Fruit fly (Drosophila melanogaster) whole organism, embryonic: Measurements from ENCODE around the gene Adgf-C.
A peak's percentile ranks its signal among the peaks of the same experiment; 100 is the strongest.

ENCODE experiments used
- CG10654 ChIP-seq: fragments of 200-800 bp; sonication (Bioruptor generic); optimal IDR thresholded peaks from 2 replicates; lab custom pipeline; 2016; ENCODE audit warnings: missing biosample characterization, missing genetic modification characterization
- CG11504 ChIP-seq: fragments of 200-800 bp; sonication (Bioruptor generic); optimal IDR thresholded peaks from 3 replicates; lab custom pipeline; 2019; ENCODE audit warnings: missing biosample characterization, mild to moderate bottlenecking, missing genetic modification characterization, moderate library complexity
- CG11560 ChIP-seq: fragments of 200-800 bp; sonication (Bioruptor generic); IDR thresholded peaks from 3 replicates; pipeline ENCODE4 v1.3.6; 2022; ENCODE audit warnings: missing biosample characterization, missing genetic modification characterization
- CG12299 ChIP-seq: fragments of 200-800 bp; sonication (Bioruptor generic); optimal IDR thresholded peaks from 2 replicates; lab custom pipeline; 2018; ENCODE audit warnings: missing biosample characterization, mild to moderate bottlenecking, missing genetic modification characterization
- CG13287 ChIP-seq: fragments of 200-800 bp; sonication (Bioruptor generic); IDR thresholded peaks from 2 replicates; pipeline ENCODE4 v1.3.6; 2022; ENCODE audit warnings: missing biosample characterization, missing genetic modification characterization; ENCODE audit not compliant: partially characterized antibody
- CG13296 ChIP-seq: fragments of 200-800 bp; sonication (Bioruptor generic); optimal IDR thresholded peaks from 3 replicates; lab custom pipeline; 2018; ENCODE audit warnings: missing biosample characterization, mild to moderate bottlenecking, missing genetic modification characterization
- CG15479 ChIP-seq: fragments of 200-800 bp; sonication (Bioruptor generic); optimal IDR thresholded peaks from 3 replicates; lab custom pipeline; 2019; ENCODE audit warnings: missing biosample characterization, mild to moderate bottlenecking, missing genetic modification characterization, moderate library complexity
- CG1602 ChIP-seq: fragments of 200-800 bp; sonication (Bioruptor generic); optimal IDR thresholded peaks from 3 replicates; lab custom pipeline; 2016; ENCODE audit warnings: missing biosample characterization, missing genetic modification characterization
- CG2712 ChIP-seq: fragments of 200-800 bp; optimal IDR thresholded peaks from 3 replicates; lab custom pipeline; 2019; ENCODE audit warnings: missing biosample characterization, mild to moderate bottlenecking, missing genetic modification characterization, moderate library complexity
- CG30403 ChIP-seq: fragments of 200-800 bp; sonication (Bioruptor generic); optimal IDR thresholded peaks from 3 replicates; lab custom pipeline; 2016; ENCODE audit warnings: missing biosample characterization, missing genetic modification characterization
- CG30431 ChIP-seq: fragments of 200-800 bp; sonication (Bioruptor generic); optimal IDR thresholded peaks from 2 replicates; lab custom pipeline; 2017; ENCODE audit warnings: missing biosample characterization, missing genetic modification characterization
- CG3065 ChIP-seq: fragments of 200-800 bp; sonication (Bioruptor generic); optimal IDR thresholded peaks from 2 replicates; lab custom pipeline; 2016; ENCODE audit warnings: missing biosample characterization, missing genetic modification characterization
- CG31224 ChIP-seq: fragments of 200-800 bp; sonication (Bioruptor generic); IDR thresholded peaks from 2 replicates; pipeline ENCODE4 v1.3.6; 2022; ENCODE audit warnings: missing biosample characterization, missing genetic modification characterization
- CG32532 ChIP-seq: fragments of 200-800 bp; sonication (Bioruptor generic); IDR thresholded peaks from 2 replicates; pipeline ENCODE4 v1.3.6; 2022; ENCODE audit warnings: missing biosample characterization, missing genetic modification characterization
- CG32772 ChIP-seq: fragments of 200-800 bp; sonication (Bioruptor generic); IDR thresholded peaks from 2 replicates; pipeline ENCODE4 v1.3.6; 2022; ENCODE audit warnings: missing biosample characterization, missing genetic modification characterization
- CG3281 ChIP-seq: fragments of 200-800 bp; sonication (Bioruptor generic); optimal IDR thresholded peaks from 3 replicates; lab custom pipeline; 2017; ENCODE audit warnings: missing biosample characterization, mild to moderate bottlenecking, missing genetic modification characterization
- CG4820 ChIP-seq: fragments of 200-800 bp; sonication (Bioruptor generic); optimal IDR thresholded peaks from 3 replicates; lab custom pipeline; 2016; ENCODE audit warnings: missing biosample characterization, missing genetic modification characterization
- CHES-1-like ChIP-seq: fragments of 200-800 bp; sonication (Bioruptor generic); optimal IDR thresholded peaks from 2 replicates; lab custom pipeline; 2016; ENCODE audit warnings: missing biosample characterization, missing genetic modification characterization
- Dek ChIP-seq: fragments of 200-800 bp; sonication (Bioruptor generic); optimal IDR thresholded peaks from 3 replicates; lab custom pipeline; 2019; ENCODE audit warnings: missing biosample characterization, mild to moderate bottlenecking, missing genetic modification characterization, moderate library complexity
- Dip2 ChIP-seq: fragments of 200-800 bp; sonication (Bioruptor generic); IDR thresholded peaks from 2 replicates; pipeline ENCODE4 v1.3.6; 2022; ENCODE audit warnings: missing biosample characterization, missing genetic modification characterization
- E2f2 ChIP-seq: fragments of 200-800 bp; sonication (Bioruptor generic); IDR thresholded peaks from 2 replicates; pipeline ENCODE4 v1.3.6; 2022; ENCODE audit warnings: missing biosample characterization, missing genetic modification characterization
- HLHmδ ChIP-seq: fragments of 200-800 bp; sonication (Bioruptor generic); optimal IDR thresholded peaks from 2 replicates; lab custom pipeline; 2018; ENCODE audit warnings: missing biosample characterization, mild to moderate bottlenecking, missing genetic modification characterization, moderate library complexity
- Med ChIP-seq: fragments of 200-800 bp; sonication (Bioruptor generic); peaks from one replicate; lab custom pipeline; 2016; ENCODE audit warnings: missing biosample characterization, missing genetic modification characterization, mild to moderate bottlenecking, inconsistent platforms, moderate library complexity
- NFAT ChIP-seq: fragments of 200-800 bp; sonication (Bioruptor generic); IDR thresholded peaks from 2 replicates; pipeline ENCODE4 v1.3.6; 2022; ENCODE audit warnings: missing biosample characterization, missing genetic modification characterization
- Nf-YB ChIP-seq: fragments of 200-800 bp; sonication (Bioruptor generic); optimal IDR thresholded peaks from 3 replicates; lab custom pipeline; 2019; ENCODE audit warnings: missing biosample characterization, mild to moderate bottlenecking, missing genetic modification characterization, moderate library complexity
- Rfx ChIP-seq: fragments of 200-800 bp; sonication (Bioruptor generic); IDR thresholded peaks from 2 replicates; pipeline ENCODE4 v1.3.6; 2022; ENCODE audit warnings: missing biosample characterization, missing genetic modification characterization
- Xbp1 ChIP-seq: fragments of 200-800 bp; sonication (Bioruptor generic); optimal IDR thresholded peaks from 3 replicates; lab custom pipeline; 2016; ENCODE audit warnings: missing biosample characterization, mild to moderate bottlenecking, missing genetic modification characterization
- dm ChIP-seq: fragments of 200-800 bp; sonication (Bioruptor generic); optimal IDR thresholded peaks from 3 replicates; lab custom pipeline; 2016; ENCODE audit warnings: missing biosample characterization, missing genetic modification characterization
- exex ChIP-seq: fragments of 200-800 bp; sonication (Bioruptor generic); optimal IDR thresholded peaks from 4 replicates; lab custom pipeline; 2018; ENCODE audit warnings: missing biosample characterization, mild to moderate bottlenecking, missing genetic modification characterization, moderate library complexity
- fd102C ChIP-seq: fragments of 200-800 bp; sonication (Bioruptor generic); optimal IDR thresholded peaks from 2 replicates; lab custom pipeline; 2018; ENCODE audit warnings: missing biosample characterization, mild to moderate bottlenecking, missing genetic modification characterization, moderate library complexity
- fd3F ChIP-seq: fragments of 200-800 bp; sonication (Bioruptor generic); optimal IDR thresholded peaks from 2 replicates; lab custom pipeline; 2018; ENCODE audit warnings: missing biosample characterization, mild to moderate bottlenecking, missing genetic modification characterization, moderate library complexity
- gem ChIP-seq: fragments of 200-800 bp; sonication (Bioruptor generic); optimal IDR thresholded peaks from 2 replicates; lab custom pipeline; 2019; ENCODE audit warnings: missing biosample characterization, mild to moderate bottlenecking, missing genetic modification characterization, moderate library complexity
- hb ChIP-seq: fragments of 200-800 bp; sonication (Bioruptor generic); IDR thresholded peaks from 3 replicates; pipeline ENCODE4 v1.3.6; 2022; ENCODE audit warnings: missing biosample characterization, missing genetic modification characterization; ENCODE audit not compliant: partially characterized antibody
- ken ChIP-seq: fragments of 200-800 bp; sonication (Bioruptor generic); IDR thresholded peaks from 3 replicates; pipeline ENCODE4 v1.3.6; 2022; ENCODE audit warnings: missing biosample characterization, missing genetic modification characterization
- knrl ChIP-seq: fragments of 200-800 bp; sonication (Bioruptor generic); IDR thresholded peaks from 3 replicates; pipeline ENCODE4 v1.3.6; 2022; ENCODE audit warnings: missing biosample characterization, missing genetic modification characterization; ENCODE audit not compliant: partially characterized antibody
- lilli ChIP-seq: fragments of 200-800 bp; sonication (Bioruptor generic); optimal IDR thresholded peaks from 3 replicates; lab custom pipeline; 2016; ENCODE audit warnings: missing biosample characterization, missing genetic modification characterization
- nmo ChIP-seq: fragments of 200-800 bp; sonication (Bioruptor generic); optimal IDR thresholded peaks from 2 replicates; lab custom pipeline; 2018; ENCODE audit warnings: missing biosample characterization, mild to moderate bottlenecking, missing genetic modification characterization, moderate library complexity
- oc ChIP-seq: fragments of 200-800 bp; sonication (Bioruptor generic); optimal IDR thresholded peaks from 2 replicates; lab custom pipeline; 2018; ENCODE audit warnings: missing biosample characterization, mild to moderate bottlenecking, missing genetic modification characterization, moderate library complexity
- odd ChIP-seq: fragments of 200-800 bp; sonication (Bioruptor generic); optimal IDR thresholded peaks from 2 replicates; lab custom pipeline; 2017; ENCODE audit warnings: missing biosample characterization, mild to moderate bottlenecking, missing genetic modification characterization
- otp ChIP-seq: fragments of 200-800 bp; sonication (Bioruptor generic); IDR thresholded peaks from 3 replicates; pipeline ENCODE4, ENCODE4 v1.3.6; 2022; ENCODE audit warnings: missing biosample characterization, missing genetic modification characterization
- pros ChIP-seq: fragments of 200-800 bp; sonication (Bioruptor generic); optimal IDR thresholded peaks from 3 replicates; lab custom pipeline; 2019; ENCODE audit warnings: missing biosample characterization, mild to moderate bottlenecking, missing genetic modification characterization, moderate library complexity
- pum ChIP-seq: fragments of 200-800 bp; sonication (Bioruptor generic); optimal IDR thresholded peaks from 2 replicates; lab custom pipeline; 2016; ENCODE audit warnings: missing biosample characterization, missing genetic modification characterization
- seq ChIP-seq: fragments of 200-800 bp; sonication (Bioruptor generic); IDR thresholded peaks from 2 replicates; pipeline ENCODE4 v1.3.6; 2022; ENCODE audit warnings: missing biosample characterization, missing genetic modification characterization
- shn ChIP-seq: fragments of 200-800 bp; sonication (Bioruptor generic); optimal IDR thresholded peaks from 3 replicates; lab custom pipeline; 2016; ENCODE audit warnings: missing biosample characterization, missing genetic modification characterization
- sima ChIP-seq: fragments of 200-800 bp; sonication (Bioruptor generic); optimal IDR thresholded peaks from 2 replicates; lab custom pipeline; 2016; ENCODE audit warnings: missing biosample characterization, missing genetic modification characterization
- slbo ChIP-seq: fragments of 200-800 bp; sonication (Bioruptor generic); IDR thresholded peaks from 2 replicates; pipeline ENCODE4 v1.3.6; 2022; ENCODE audit warnings: missing biosample characterization, missing genetic modification characterization
- sqz ChIP-seq: fragments of 200-800 bp; sonication (Bioruptor generic); optimal IDR thresholded peaks from 3 replicates; lab custom pipeline; 2018; ENCODE audit warnings: missing biosample characterization, mild to moderate bottlenecking, missing genetic modification characterization
- usp ChIP-seq: fragments of >200 bp; optimal IDR thresholded peaks from 2 replicates; lab custom pipeline; 2017; ENCODE audit warnings: missing biosample characterization, missing genetic modification characterization
- wor ChIP-seq: fragments of 200-800 bp; sonication (Bioruptor generic); IDR thresholded peaks from 2 replicates; pipeline ENCODE4 v1.3.6; 2022; ENCODE audit warnings: missing biosample characterization, missing genetic modification characterization

Adgf-C gene

dm6 chr3R:13660924-13661659, 45.5 kb upstream of the Adgf-C start, which contains the start of gene B52 (continued):
- TF ChIP-seq Dip2 (GFP tag; lab: Robert Waterston, UW) (no peak), CG10654 (GFP tag; lab: Kevin White, UChicago) (peak; percentile 29), otp (GFP tag; lab: Robert Waterston, UW) (peak; percentile 81; the same call in 2 of the 3 replicates), sqz (peak; percentile 67), CG4820 (no peak), ken (GFP tag; lab: Robert Waterston, UW) (peak; percentile 59; the same call in 2 of the 3 replicates), CG30403 (GFP tag; lab: Kevin White, UChicago) (no peak), wor (GFP tag; lab: Robert Waterston, UW) (no peak), CG32772 (GFP tag; lab: Robert Waterston, UW) (peak; percentile 32; the same call in 1 of the 2 replicates), Nf-YB (GFP tag; lab: Kevin White, UChicago) (peak; percentile 42), CHES-1-like (peak; percentile 49), oc (tag; lab: Kevin White, UChicago) (no peak), odd (GFP tag; lab: Kevin White, UChicago) (peak; percentile 67), nmo (peak; percentile 29), CG32532 (GFP tag; lab: Robert Waterston, UW) (peak; percentile 77), gem (tag; lab: Kevin White, UChicago) (peak; percentile 41), CG15479 (GFP tag; lab: Kevin White, UChicago) (peak; percentile 18), sima (GFP tag; lab: Kevin White, UChicago) (no peak), CG13287 (0 out of 2 replicates have a peak, but pooled peaks have one; percentile 35), Dek (tag; lab: Kevin White, UChicago) (no peak), usp (GFP tag; lab: Kevin White, UChicago) (no peak), CG3281 (peak; percentile 81), exex (tag; lab: Kevin White, UChicago) (no peak), CG11504 (tag; lab: Kevin White, UChicago) (no peak), pum (GFP tag; lab: Kevin White, UChicago) (no peak), Xbp1 (GFP tag; lab: Kevin White, UChicago) (peak; percentile 35), slbo (GFP tag; lab: Robert Waterston, UW) (peak; percentile 68), E2f2 (peak; percentile 50; the same call in 1 of the 2 replicates), Rfx (GFP tag; lab: Robert Waterston, UW) (peak; percentile 82), hb (GFP tag; lab: Robert Waterston, UW) (peak; percentile 18; the same call in 1 of the 3 replicates), CG13296 (GFP tag; lab: Kevin White, UChicago) (peak; percentile 82), knrl (GFP tag; lab: Robert Waterston, UW) (peak; percentile 59), CG1602 (GFP tag; lab: Kevin White, UChicago) (peak; percentile 25), fd3F (GFP tag; lab: Kevin White, UChicago) (peak; percentile 34), HLHmδ (GFP tag; lab: Kevin White, UChicago) (peak; percentile 90), shn (peak; percentile 56), CG31224 (GFP tag; lab: Robert Waterston, UW) (peak; percentile 43), CG11560 (tag; lab: Robert Waterston, UW) (no peak), CG2712 (tag; lab: Kevin White, UChicago) (peak; percentile 42), lilli (GFP tag; lab: Kevin White, UChicago) (no peak), CG30431 (GFP tag; lab: Kevin White, UChicago) (no peak), dm (GFP tag; lab: Kevin White, UChicago) (peak; percentile 80), Med (GFP tag; lab: Kevin White, UChicago) (peak; percentile 97), seq (GFP tag; lab: Robert Waterston, UW) (peak; percentile 48; the same call in 1 of the 2 replicates), pros (no peak), fd102C (GFP tag; lab: Kevin White, UChicago) (peak; percentile 45), NFAT (GFP tag; lab: Robert Waterston, UW) (peak; percentile 78; the same call in 1 of the 2 replicates), CG12299 (tag; lab: Kevin White, UChicago) (peak; percentile 52), CG3065 (GFP tag; lab: Kevin White, UChicago) (peak; percentile 25)
